Worm (Caenorhabditis elegans) whole organism, midembryonic: ENCODE measurements around the gene C28H8.5.

Experiments
- T22C8.4 ChIP-seq: fragments of 200-800 bp; sonication (Bioruptor generic); IDR thresholded peaks from 2 replicates; pipeline ENCODE4 v1.3.6; 2022; ENCODE audit warnings: missing genetic modification characterization, missing compliant biosample characterization
- flt-1 ChIP-seq: fragments of 200-800 bp; sonication (Bioruptor generic); IDR thresholded peaks from 2 replicates; pipeline ENCODE4 v1.3.6; 2022; ENCODE audit warnings: missing genetic modification characterization, missing compliant biosample characterization
- klf-2 ChIP-seq: fragments of 200-800 bp; sonication (Bioruptor generic); conservative IDR thresholded peaks from 2 replicates; pipeline ENCODE4 v1.3.6; 2022; ENCODE audit warnings: missing genetic modification reagents, missing genetic modification characterization, missing compliant biosample characterization
- ref-1 ChIP-seq: fragments of 200-800 bp; sonication (Bioruptor generic); conservative IDR thresholded peaks from 2 replicates; pipeline ENCODE4 v1.3.6; 2022; ENCODE audit warnings: missing genetic modification reagents, missing genetic modification characterization, missing compliant biosample characterization
- tab-1 ChIP-seq: fragments of 200-800 bp; sonication (Bioruptor generic); IDR thresholded peaks from 2 replicates; pipeline ENCODE4 v1.3.6; 2022; ENCODE audit warnings: missing genetic modification characterization, missing compliant biosample characterization
- ztf-23 ChIP-seq: fragments of 200-800 bp; sonication (Bioruptor generic); IDR thresholded peaks from 2 replicates; pipeline ENCODE4 v1.3.6; 2022; ENCODE audit warnings: missing genetic modification reagents, missing genetic modification characterization, missing compliant biosample characterization

ce11 chrIII:5897468-5897867 lies 13.4 kb downstream of the C28H8.5 start:
- no peak for TF ChIP-seq ztf-23 (GFP tag; lab: Robert Waterston, UW)
- no peak for TF ChIP-seq flt-1 (GFP tag; lab: Robert Waterston, UW)
- TF ChIP-seq T22C8.4 (GFP tag; lab: Robert Waterston, UW) = no peak
- TF ChIP-seq ref-1 (GFP tag; lab: Robert Waterston, UW) = no peak
- TF ChIP-seq tab-1 (GFP tag; lab: Robert Waterston, UW) = no peak
- no peak for TF ChIP-seq klf-2 (GFP tag; lab: Robert Waterston, UW)
